Worm (Caenorhabditis elegans) whole organism, mixed stage, embryonic: ENCODE measurements around the gene R52.6.

ENCODE experiments used
- bed-3 ChIP-seq: fragments of 200-800 bp; sonication (Bioruptor generic); optimal IDR thresholded peaks from 3 replicates; lab custom pipeline; 2018; ENCODE audit warnings: mild to moderate bottlenecking, missing genetic modification characterization, moderate library complexity, missing compliant biosample characterization
- blmp-1 ChIP-seq: fragments of 150-350 bp; optimal IDR thresholded peaks from 2 replicates; lab custom pipeline; 2014; ENCODE audit warnings: missing biosample characterization, missing genetic modification characterization
- ceh-39 ChIP-seq: fragments of 150-350 bp; optimal IDR thresholded peaks from 2 replicates; lab custom pipeline; 2014; ENCODE audit warnings: missing biosample characterization, missing genetic modification characterization
- ceh-43 ChIP-seq: fragments of 200-800 bp; sonication (Bioruptor generic); optimal IDR thresholded peaks from 2 replicates; lab custom pipeline; 2018; ENCODE audit warnings: mild to moderate bottlenecking, missing genetic modification characterization, moderate library complexity, missing compliant biosample characterization
- ceh-83 ChIP-seq: fragments of 200-800 bp; sonication (Bioruptor generic); optimal IDR thresholded peaks from 2 replicates; lab custom pipeline; 2018; ENCODE audit warnings: mild to moderate bottlenecking, missing genetic modification characterization, missing compliant biosample characterization
- ces-1 ChIP-seq: fragments of 150-350 bp; optimal IDR thresholded peaks from 2 replicates; lab custom pipeline; 2014; ENCODE audit warnings: missing biosample characterization, missing genetic modification reagents, missing genetic modification characterization
- cnd-1 ChIP-seq: fragments of 200-800 bp; sonication (Bioruptor generic); optimal IDR thresholded peaks from 2 replicates; lab custom pipeline; 2018; ENCODE audit warnings: mild to moderate bottlenecking, missing genetic modification characterization, missing compliant biosample characterization
- drap-1 ChIP-seq: fragments of 200-800 bp; sonication (Bioruptor generic); optimal IDR thresholded peaks from 3 replicates; lab custom pipeline; 2018; ENCODE audit warnings: mild to moderate bottlenecking, missing genetic modification characterization, missing compliant biosample characterization
- elt-3 ChIP-seq: fragments of 150-350 bp; optimal IDR thresholded peaks from 2 replicates; lab custom pipeline; 2014; ENCODE audit warnings: missing biosample characterization, missing genetic modification characterization
- ham-2 ChIP-seq: fragments of 200-800 bp; sonication (Bioruptor generic); optimal IDR thresholded peaks from 2 replicates; lab custom pipeline; 2018; ENCODE audit warnings: mild to moderate bottlenecking, missing genetic modification characterization, missing compliant biosample characterization
- hlh-1 ChIP-seq: fragments of 150-350 bp; optimal IDR thresholded peaks from 2 replicates; lab custom pipeline; 2014; ENCODE audit warnings: missing biosample characterization, missing genetic modification reagents, missing genetic modification characterization
- lin-32 ChIP-seq: fragments of 200-800 bp; sonication (Bioruptor generic); optimal IDR thresholded peaks from 2 replicates; lab custom pipeline; 2018; ENCODE audit warnings: mild to moderate bottlenecking, missing genetic modification characterization, missing compliant biosample characterization
- lsy-2 ChIP-seq: fragments of 150-350 bp; optimal IDR thresholded peaks from 2 replicates; lab custom pipeline; 2014; ENCODE audit warnings: missing biosample characterization, missing genetic modification characterization
- mab-5 ChIP-seq: fragments of 150-350 bp; optimal IDR thresholded peaks from 2 replicates; lab custom pipeline; 2014; ENCODE audit warnings: missing biosample characterization, missing genetic modification characterization
- mls-2 ChIP-seq: sonication (generic microtip); optimal IDR thresholded peaks from 2 replicates; lab custom pipeline; 2016; ENCODE audit warnings: mild to moderate bottlenecking, missing genetic modification characterization, moderate library complexity, missing compliant biosample characterization
- nhr-12 ChIP-seq: fragments of 150-350 bp; optimal IDR thresholded peaks from 2 replicates; lab custom pipeline; 2014; ENCODE audit warnings: missing biosample characterization, missing genetic modification characterization
- nhr-2 ChIP-seq: fragments of 150-350 bp; optimal IDR thresholded peaks from 2 replicates; lab custom pipeline; 2014; ENCODE audit warnings: missing biosample characterization, missing genetic modification characterization
- nhr-237 ChIP-seq: fragments of 150-350 bp; optimal IDR thresholded peaks from 2 replicates; lab custom pipeline; 2014; ENCODE audit warnings: missing biosample characterization, missing genetic modification characterization
- nhr-28 ChIP-seq: fragments of 150-350 bp; optimal IDR thresholded peaks from 2 replicates; lab custom pipeline; 2014; ENCODE audit warnings: missing biosample characterization, missing genetic modification characterization
- pha-4 ChIP-seq: fragments of 150-350 bp; optimal IDR thresholded peaks from 2 replicates; lab custom pipeline; 2018; ENCODE audit warnings: missing biosample characterization, missing genetic modification reagents, missing genetic modification characterization
- snpc-4 ChIP-seq: fragments of 150-350 bp; optimal IDR thresholded peaks from 2 replicates; lab custom pipeline; 2014; ENCODE audit warnings: missing biosample characterization, missing genetic modification characterization
- tbx-8 ChIP-seq: fragments of 200-800 bp; sonication (Bioruptor generic); optimal IDR thresholded peaks from 2 replicates; lab custom pipeline; 2018; ENCODE audit warnings: mild to moderate bottlenecking, missing genetic modification characterization, moderate library complexity, missing compliant biosample characterization
- unc-39 ChIP-seq: fragments of 150-350 bp; optimal IDR thresholded peaks from 2 replicates; lab custom pipeline; 2014; ENCODE audit warnings: missing biosample characterization, missing genetic modification characterization
- unc-62 ChIP-seq: fragments of 150-350 bp; optimal IDR thresholded peaks from 2 replicates; lab custom pipeline; 2014; ENCODE audit warnings: missing biosample characterization, missing genetic modification reagents, missing genetic modification characterization
- zip-8 ChIP-seq: fragments of 150-350 bp; optimal IDR thresholded peaks from 2 replicates; lab custom pipeline; 2014; ENCODE audit warnings: missing biosample characterization, missing genetic modification characterization
- ztf-11 ChIP-seq: fragments of 150-350 bp; optimal IDR thresholded peaks from 2 replicates; lab custom pipeline; 2014; ENCODE audit warnings: missing biosample characterization, missing genetic modification characterization

R52.6 gene

ce11 chrII:2145566-2145965 lies 32.7 kb upstream of the R52.6 start, which contains the start of gene C40A11.6:
Gene C40A11.6, minus strand, starts transcription at chrII:2145666.
- peak; percentile 51 for TF ChIP-seq cnd-1 (tag; lab: Kevin White, UChicago)
- TF ChIP-seq lin-32 (GFP tag; lab: Kevin White, UChicago): no peak
- peak; percentile 22 for TF ChIP-seq ceh-39 (tag; lab: Kevin White, UChicago)

ce11 chrII:2140817-2141216 lies 28.0 kb upstream of the R52.6 start, which contains the start of gene C40A11.3:
Gene C40A11.3, plus strand, starts transcription at chrII:2141117.
- no peak for TF ChIP-seq unc-39 (tag; lab: Kevin White, UChicago)
- no peak for TF ChIP-seq zip-8 (tag; lab: Kevin White, UChicago)
- TF ChIP-seq nhr-12 (tag; lab: Kevin White, UChicago): no peak
- no peak for TF ChIP-seq unc-62 (GFP tag; lab: Kevin White, UChicago)
- TF ChIP-seq cnd-1 (tag; lab: Kevin White, UChicago): no peak
- TF ChIP-seq snpc-4 (tag; lab: Kevin White, UChicago): no peak
- no peak for TF ChIP-seq lsy-2 (tag; lab: Kevin White, UChicago)
- TF ChIP-seq tbx-8 (GFP tag; lab: Kevin White, UChicago): no peak
- TF ChIP-seq elt-3 (tag; lab: Kevin White, UChicago): no peak
- no peak for TF ChIP-seq blmp-1 (tag; lab: Kevin White, UChicago)
- TF ChIP-seq nhr-237 (tag; lab: Kevin White, UChicago): no peak
- TF ChIP-seq ham-2 (GFP tag; lab: Kevin White, UChicago): no peak

DNA sequence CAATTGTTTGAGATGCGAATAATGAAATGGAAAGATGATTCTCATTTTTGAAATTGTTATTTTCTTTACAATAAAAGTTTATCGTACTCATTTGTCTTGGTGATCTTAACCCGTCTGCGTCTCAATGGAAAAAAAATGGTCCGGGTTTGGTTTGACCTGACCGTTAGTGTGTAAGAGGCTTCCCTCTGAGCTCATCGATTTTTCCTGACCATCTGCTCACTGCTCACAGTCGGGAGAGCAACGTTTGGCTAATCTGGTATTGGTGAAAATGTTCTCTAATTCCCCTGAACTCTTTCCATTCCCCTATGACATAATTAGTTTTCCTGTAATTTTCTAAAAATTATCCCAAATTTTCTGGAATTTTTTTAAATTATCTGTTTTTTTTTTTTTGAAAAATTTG lies 26.1 kb upstream of the R52.6 start:
- TF ChIP-seq hlh-1 (no peak), ces-1 (GFP tag; lab: Kevin White, UChicago) (no peak), blmp-1 (tag; lab: Kevin White, UChicago) (no peak), bed-3 (GFP tag; lab: Kevin White, UChicago) (no peak), cnd-1 (tag; lab: Kevin White, UChicago) (peak; percentile 91), unc-39 (tag; lab: Kevin White, UChicago) (no peak), unc-62 (GFP tag; lab: Kevin White, UChicago) (no peak), pha-4 (tag; lab: Kevin White, UChicago) (no peak), lin-32 (GFP tag; lab: Kevin White, UChicago) (peak; percentile 2), ham-2 (GFP tag; lab: Kevin White, UChicago) (no peak), lsy-2 (tag; lab: Kevin White, UChicago) (no peak), mab-5 (tag; lab: Kevin White, UChicago) (no peak), ceh-83 (GFP tag; lab: Kevin White, UChicago) (no peak)

DNA sequence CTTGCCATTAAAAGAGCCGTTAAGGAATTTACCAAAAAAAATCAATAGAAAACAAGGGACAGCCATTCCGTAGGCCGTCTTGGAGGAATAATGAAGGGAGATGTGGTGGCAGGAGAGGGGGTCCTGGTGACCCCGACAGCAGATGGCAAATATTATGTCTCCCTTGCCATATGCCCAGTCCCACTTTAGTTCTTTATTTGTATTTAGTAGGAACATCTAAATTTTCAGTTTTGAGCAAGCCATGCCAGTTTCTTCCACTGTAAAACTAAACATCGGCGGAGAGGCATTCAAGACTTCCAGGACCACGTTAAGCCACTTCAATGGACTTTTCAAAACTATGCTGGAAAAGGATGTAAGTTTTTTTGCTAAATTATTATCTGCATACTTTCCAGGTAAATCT lies 24.4 kb upstream of the R52.6 start, which contains the start of gene C40A11.4:
Gene C40A11.4, plus strand, starts transcription at position 188 of the 400 bp plus-strand sequence.
- TF ChIP-seq drap-1 (GFP tag; lab: Kevin White, UChicago) (no peak), snpc-4 (tag; lab: Kevin White, UChicago) (no peak), pha-4 (tag; lab: Kevin White, UChicago) (no peak), ceh-83 (GFP tag; lab: Kevin White, UChicago) (no peak), zip-8 (tag; lab: Kevin White, UChicago) (no peak), nhr-12 (tag; lab: Kevin White, UChicago) (no peak), ceh-43 (GFP tag; lab: Kevin White, UChicago) (no peak), cnd-1 (tag; lab: Kevin White, UChicago) (peak; percentile 74), mls-2 (tag; lab: Kevin White, UChicago) (no peak), nhr-28 (no peak), blmp-1 (tag; lab: Kevin White, UChicago) (no peak), nhr-2 (peak; percentile 35), lin-32 (GFP tag; lab: Kevin White, UChicago) (peak; percentile 55), ceh-39 (tag; lab: Kevin White, UChicago) (no peak), ztf-11 (tag; lab: Kevin White, UChicago) (no peak)

ce11 chrII:2135604-2136003 lies 22.8 kb upstream of the R52.6 start, which contains the start of gene hpo-7:
Gene hpo-7, minus strand, starts transcription at chrII:2135704.
- TF ChIP-seq nhr-28: no peak
- no peak for TF ChIP-seq ceh-39 (tag; lab: Kevin White, UChicago)
- TF ChIP-seq drap-1 (GFP tag; lab: Kevin White, UChicago): no peak
- no peak for TF ChIP-seq lsy-2 (tag; lab: Kevin White, UChicago)

ce11 chrII:2130770-2131169 lies 17.9 kb upstream of the R52.6 start, which contains the start of gene sdz-28:
Gene sdz-28, plus strand, starts transcription at chrII:2131070.
- TF ChIP-seq zip-8 (tag; lab: Kevin White, UChicago): no peak
- TF ChIP-seq ceh-39 (tag; lab: Kevin White, UChicago): peak; percentile 38
